Worm (Caenorhabditis elegans): ENCODE results near the gene srx-128.

Gene srx-128

DNA sequence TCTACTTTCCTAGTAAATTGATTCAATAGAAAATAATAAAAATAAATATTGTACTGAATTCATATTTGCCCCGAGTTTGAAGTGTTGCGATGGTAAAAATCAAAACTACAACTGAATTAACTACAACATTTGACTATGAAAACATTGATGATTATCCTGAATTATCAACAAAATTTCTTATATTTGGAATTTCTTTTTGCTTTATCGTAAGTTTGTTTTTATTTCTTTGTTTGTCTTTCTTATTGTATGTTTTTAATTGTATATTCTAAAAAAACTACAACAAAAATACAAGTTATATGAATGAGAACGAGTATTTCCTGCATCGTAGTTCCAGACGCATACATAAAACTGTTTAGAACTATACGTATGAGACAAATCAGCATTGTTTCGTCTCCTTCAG, at the start of gene srx-128:
TSS of gene srx-128 (plus strand) at position 301 of the 400 bp plus-strand sequence.
- TF ChIP-seq hmbx-1 (tag; optimal IDR thresholded peaks at IDR 0.05): no peak

ce11 chrV:13787948-13788681, 49.2 kb upstream of the srx-128 start:
- TF ChIP-seq hnd-1 (tag; optimal IDR thresholded peaks at IDR 0.05) (no peak), tbx-37 (GFP tag; conservative IDR thresholded peaks at IDR 0.05) (no peak), flt-1 (GFP tag; IDR thresholded peaks at IDR 0.05) (no peak), tra-4 (tag; optimal IDR thresholded peaks at IDR 0.05) (no peak), scrt-1 (GFP tag; IDR thresholded peaks at IDR 0.05) (no peak), B0310.2 (tag; optimal IDR thresholded peaks at IDR 0.05) (no peak), tbx-11 (GFP tag; IDR thresholded peaks at IDR 0.05) (no peak), sea-1 (GFP tag; conservative IDR thresholded peaks at IDR 0.05) (no peak), F13C5.2 (tag; optimal IDR thresholded peaks at IDR 0.05) (no peak), ceh-36 (tag; optimal IDR thresholded peaks at IDR 0.05) (no peak)

ce11 chrV:13789362-13789761, 47.9 kb upstream of the srx-128 start:
- TF ChIP-seq ceh-13 (GFP tag; optimal IDR thresholded peaks at IDR 0.05) (no peak), sea-1 (GFP tag; conservative IDR thresholded peaks at IDR 0.05) (no peak; the same call in 1 of the 2 replicates), ceh-36 (tag; optimal IDR thresholded peaks at IDR 0.05) (no peak), tbx-37 (GFP tag; conservative IDR thresholded peaks at IDR 0.05) (peak; percentile 2; the same call in 1 of the 2 replicates), ets-7 (tag; optimal IDR thresholded peaks at IDR 0.05) (peak; percentile 27), scrt-1 (GFP tag; IDR thresholded peaks at IDR 0.05) (no peak), tra-4 (tag; optimal IDR thresholded peaks at IDR 0.05) (peak; percentile 9), ama-1 (optimal IDR thresholded peaks at IDR 0.05) (no peak), B0310.2 (tag; optimal IDR thresholded peaks at IDR 0.05) (no peak), hmg-4 (GFP tag; optimal IDR thresholded peaks at IDR 0.05) (peak; percentile 79), tbx-11 (GFP tag; IDR thresholded peaks at IDR 0.05) (no peak)

ce11 chrV:13790117-13790516, 47.2 kb upstream of the srx-128 start:
- no peak for TF ChIP-seq hnd-1 (tag; optimal IDR thresholded peaks at IDR 0.05)
- TF ChIP-seq pes-1 (GFP tag; IDR thresholded peaks at IDR 0.05): no peak
- no peak for TF ChIP-seq tra-4 (tag; optimal IDR thresholded peaks at IDR 0.05)
- TF ChIP-seq sea-1 (GFP tag; conservative IDR thresholded peaks at IDR 0.05): no peak
- TF ChIP-seq B0310.2 (tag; optimal IDR thresholded peaks at IDR 0.05): no peak
- TF ChIP-seq hmbx-1 (tag; optimal IDR thresholded peaks at IDR 0.05): no peak
- TF ChIP-seq hmg-4 (GFP tag; optimal IDR thresholded peaks at IDR 0.05): no peak
- TF ChIP-seq aly-1 (tag; optimal IDR thresholded peaks at IDR 0.05): no peak
- TF ChIP-seq tbx-37 (GFP tag; conservative IDR thresholded peaks at IDR 0.05): no peak

DNA sequence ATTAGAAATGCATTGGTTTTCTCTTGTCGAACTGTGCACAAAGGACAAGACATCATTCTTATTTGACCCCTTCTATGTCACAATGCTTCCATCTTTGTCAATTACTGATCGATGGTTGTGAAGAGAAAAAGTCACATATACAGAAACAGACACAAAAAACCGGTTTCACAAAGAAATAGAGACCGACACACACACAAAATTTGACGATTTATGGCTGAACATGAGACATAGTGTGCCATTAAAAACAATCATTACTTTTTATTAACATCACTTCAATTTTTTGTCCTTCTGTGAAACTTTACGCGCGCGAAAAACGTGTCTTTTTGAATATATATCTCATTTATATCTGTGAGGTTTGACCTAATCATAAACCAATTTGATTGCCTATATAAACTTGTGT, 46.7 kb upstream of the srx-128 start:
- TF ChIP-seq F13C5.2 (tag; optimal IDR thresholded peaks at IDR 0.05) (no peak), ets-7 (tag; optimal IDR thresholded peaks at IDR 0.05) (no peak), tra-4 (tag; optimal IDR thresholded peaks at IDR 0.05) (no peak), B0310.2 (tag; optimal IDR thresholded peaks at IDR 0.05) (no peak), ceh-36 (tag; optimal IDR thresholded peaks at IDR 0.05) (no peak), scrt-1 (GFP tag; IDR thresholded peaks at IDR 0.05) (no peak), tbx-37 (GFP tag; conservative IDR thresholded peaks at IDR 0.05) (no peak), sea-1 (GFP tag; conservative IDR thresholded peaks at IDR 0.05) (no peak), ama-1 (optimal IDR thresholded peaks at IDR 0.05) (no peak), flt-1 (GFP tag; IDR thresholded peaks at IDR 0.05) (no peak), hmg-4 (GFP tag; optimal IDR thresholded peaks at IDR 0.05) (no peak), aly-1 (tag; optimal IDR thresholded peaks at IDR 0.05) (no peak)

DNA sequence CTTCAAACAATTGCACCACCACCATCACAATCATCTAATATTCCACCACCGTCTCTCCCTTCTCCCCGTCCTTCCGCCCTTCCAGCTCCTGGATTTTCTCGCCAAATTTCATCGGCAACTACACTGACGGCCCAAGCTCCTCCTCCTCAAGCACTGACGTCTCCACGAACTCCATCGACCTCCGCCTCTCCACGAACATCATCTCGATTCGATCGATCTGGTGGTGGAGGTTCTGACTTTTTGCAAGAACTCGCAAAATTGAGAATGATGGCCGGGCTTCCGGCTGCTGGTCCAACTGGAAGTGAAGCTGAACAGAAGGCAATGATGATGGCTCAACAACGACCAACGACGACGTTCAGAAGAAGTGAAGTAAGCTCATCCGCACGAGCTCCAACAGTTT, 43.2 kb upstream of the srx-128 start:
- TF ChIP-seq aly-1 (tag; optimal IDR thresholded peaks at IDR 0.05): no peak
- no peak for TF ChIP-seq pes-1 (GFP tag; IDR thresholded peaks at IDR 0.05)
- no peak for TF ChIP-seq ets-7 (tag; optimal IDR thresholded peaks at IDR 0.05)
- TF ChIP-seq hmbx-1 (tag; optimal IDR thresholded peaks at IDR 0.05): no peak
- TF ChIP-seq F13C5.2 (tag; optimal IDR thresholded peaks at IDR 0.05): no peak
- no peak for TF ChIP-seq sea-1 (GFP tag; conservative IDR thresholded peaks at IDR 0.05)
- no peak for TF ChIP-seq scrt-1 (GFP tag; IDR thresholded peaks at IDR 0.05)
- TF ChIP-seq B0310.2 (tag; optimal IDR thresholded peaks at IDR 0.05): no peak
- no peak for TF ChIP-seq tbx-37 (GFP tag; conservative IDR thresholded peaks at IDR 0.05)
- no peak for TF ChIP-seq tbx-11 (GFP tag; IDR thresholded peaks at IDR 0.05)
- TF ChIP-seq hnd-1 (tag; optimal IDR thresholded peaks at IDR 0.05): no peak
- no peak for TF ChIP-seq ceh-36 (tag; optimal IDR thresholded peaks at IDR 0.05)
- TF ChIP-seq hmg-4 (GFP tag; optimal IDR thresholded peaks at IDR 0.05): no peak
- no peak for TF ChIP-seq flt-1 (GFP tag; IDR thresholded peaks at IDR 0.05)
- TF ChIP-seq tra-4 (tag; optimal IDR thresholded peaks at IDR 0.05): no peak

ce11 chrV:13796246-13796776, 41.0 kb upstream of the srx-128 start, which contains the start of gene twk-32:
Gene twk-32, plus strand, starts transcription at chrV:13796641.
- TF ChIP-seq hmbx-1 (tag; optimal IDR thresholded peaks at IDR 0.05) (no peak), tbx-11 (GFP tag; IDR thresholded peaks at IDR 0.05) (no peak), tbx-37 (GFP tag; conservative IDR thresholded peaks at IDR 0.05) (no peak), F13C5.2 (tag; optimal IDR thresholded peaks at IDR 0.05) (no peak), scrt-1 (GFP tag; IDR thresholded peaks at IDR 0.05) (no peak), sea-1 (GFP tag; conservative IDR thresholded peaks at IDR 0.05) (no peak), flt-1 (GFP tag; IDR thresholded peaks at IDR 0.05) (no peak), tra-4 (tag; optimal IDR thresholded peaks at IDR 0.05) (no peak), ama-1 (optimal IDR thresholded peaks at IDR 0.05) (no peak)

- no peak for TF ChIP-seq ets-7 (tag; optimal IDR thresholded peaks at IDR 0.05)
- no peak for TF ChIP-seq flt-1 (GFP tag; IDR thresholded peaks at IDR 0.05)
- TF ChIP-seq tra-4 (tag; optimal IDR thresholded peaks at IDR 0.05): no peak
- TF ChIP-seq tbx-11 (GFP tag; IDR thresholded peaks at IDR 0.05): no peak
- no peak for TF ChIP-seq ceh-36 (tag; optimal IDR thresholded peaks at IDR 0.05)
- TF ChIP-seq ama-1 (optimal IDR thresholded peaks at IDR 0.05): no peak
- TF ChIP-seq F13C5.2 (tag; optimal IDR thresholded peaks at IDR 0.05): no peak
- no peak for TF ChIP-seq sea-1 (GFP tag; conservative IDR thresholded peaks at IDR 0.05)
- no peak for TF ChIP-seq B0310.2 (tag; optimal IDR thresholded peaks at IDR 0.05)
- TF ChIP-seq hmg-4 (GFP tag; optimal IDR thresholded peaks at IDR 0.05): no peak
- no peak for TF ChIP-seq scrt-1 (GFP tag; IDR thresholded peaks at IDR 0.05)
- TF ChIP-seq tbx-37 (GFP tag; conservative IDR thresholded peaks at IDR 0.05): no peak
- no peak for TF ChIP-seq ceh-13 (GFP tag; optimal IDR thresholded peaks at IDR 0.05)
- TF ChIP-seq hmbx-1 (tag; optimal IDR thresholded peaks at IDR 0.05): no peak
- TF ChIP-seq hnd-1 (tag; optimal IDR thresholded peaks at IDR 0.05): no peak
- no peak for TF ChIP-seq pes-1 (GFP tag; IDR thresholded peaks at IDR 0.05)
- TF ChIP-seq aly-1 (tag; optimal IDR thresholded peaks at IDR 0.05): no peak
Observed at ce11 chrV:13799190-13799589, 38.1 kb upstream of the srx-128 start.

Data from whole organism, early embryonic.